Worm (Caenorhabditis elegans): ENCODE data around the gene oig-5.

oig-5 gene

ce11 chrIV:14764719-14765173, 42.3 kb upstream of the oig-5 start:
- TF ChIP-seq nhr-2 (tag; optimal IDR thresholded peaks at IDR 0.05) (no peak), unc-62 (GFP tag; optimal IDR thresholded peaks at IDR 0.05) (no peak), unc-120 (tag; optimal IDR thresholded peaks at IDR 0.05; ENCODE audit: poor library complexity, severe bottlenecking) (no peak), nhr-237 (tag; optimal IDR thresholded peaks at IDR 0.05) (no peak), blmp-1 (tag; optimal IDR thresholded peaks at IDR 0.05) (no peak)

DNA sequence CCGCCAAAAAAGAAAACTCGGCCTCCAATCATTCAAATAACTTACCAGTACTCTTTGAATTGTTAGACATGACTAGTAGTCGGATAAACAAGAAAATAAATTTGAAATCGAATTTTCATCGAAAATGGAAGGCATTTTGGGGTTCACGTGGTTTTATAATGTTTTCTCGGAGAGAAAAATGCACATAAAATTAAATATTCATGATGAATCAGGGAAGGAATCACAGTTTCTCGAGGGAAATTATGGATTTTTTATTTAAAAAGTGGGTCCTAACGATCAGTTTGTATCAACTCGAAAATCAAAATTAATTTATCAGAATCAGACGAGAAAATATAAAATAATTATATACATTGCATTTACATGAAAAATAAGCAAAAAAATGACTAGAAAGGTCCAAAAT, 41.7 kb upstream of the oig-5 start, which contains the start of gene Y57G11C.5:
Y57G11C.5 (minus strand) TSS at position 101 of the 400 bp plus-strand sequence.
- TF ChIP-seq tbx-8 (GFP tag; optimal IDR thresholded peaks at IDR 0.05), result no peak

DNA sequence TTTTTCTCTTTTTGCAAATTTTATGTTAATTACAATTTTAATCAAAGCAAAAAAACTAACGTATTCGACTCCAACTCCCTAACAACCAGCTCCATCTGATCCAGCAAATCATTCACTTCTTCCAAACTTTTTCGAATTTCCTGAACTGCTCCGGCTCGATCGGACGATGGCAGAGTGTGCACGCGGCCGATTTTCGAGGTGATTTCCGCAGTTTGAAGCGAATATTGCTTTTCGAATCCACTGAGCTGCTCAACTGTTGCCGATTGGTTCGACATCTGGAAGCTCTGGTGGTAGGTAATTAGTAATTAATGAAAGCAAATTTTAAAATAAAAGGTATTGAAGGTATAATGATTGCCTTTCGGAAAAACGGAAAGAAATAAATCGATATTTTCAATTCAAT, 40.6 kb upstream of the oig-5 start, which contains the start of gene vti-1:
vti-1 (minus strand) TSS at position 284 of the 400 bp plus-strand sequence.
- no peak for TF ChIP-seq unc-39 (tag; optimal IDR thresholded peaks at IDR 0.05)
- no peak for TF ChIP-seq snpc-4 (tag; optimal IDR thresholded peaks at IDR 0.05)
- TF ChIP-seq lin-13 (tag; optimal IDR thresholded peaks at IDR 0.05), result no peak
- no peak for TF ChIP-seq elt-3 (tag; optimal IDR thresholded peaks at IDR 0.05)
- TF ChIP-seq nhr-237 (tag; optimal IDR thresholded peaks at IDR 0.05), result no peak

ce11 chrIV:14767693-14768251, 39.2 kb upstream of the oig-5 start, which contains the start of the genes mrps-7 and Y57G11C.3:
TSS of gene mrps-7 (minus strand) at chrIV:14767730.
TSS of gene Y57G11C.3 (plus strand) at chrIV:14768201.
- TF ChIP-seq mab-5 (tag; optimal IDR thresholded peaks at IDR 0.05) (peak; percentile 4), nhr-2 (tag; optimal IDR thresholded peaks at IDR 0.05) (peak; percentile 4), tbx-8 (GFP tag; optimal IDR thresholded peaks at IDR 0.05) (no peak), unc-62 (GFP tag; optimal IDR thresholded peaks at IDR 0.05) (peak; percentile 44), sptf-1 (tag; optimal IDR thresholded peaks at IDR 0.05) (peak; percentile 6), sem-2 (GFP tag; optimal IDR thresholded peaks at IDR 0.05) (no peak), lin-13 (tag; optimal IDR thresholded peaks at IDR 0.05) (peak; percentile 92), hlh-1 (tag; optimal IDR thresholded peaks at IDR 0.05) (peak; percentile 41), M03D4.4 (tag; optimal IDR thresholded peaks at IDR 0.05) (peak; percentile 9), mls-2 (tag; optimal IDR thresholded peaks at IDR 0.05) (no peak), elt-3 (tag; optimal IDR thresholded peaks at IDR 0.05) (no peak), drap-1 (GFP tag; optimal IDR thresholded peaks at IDR 0.05) (peak; percentile 23), ceh-39 (tag; optimal IDR thresholded peaks at IDR 0.05) (peak; percentile 86), mep-1 (tag; optimal IDR thresholded peaks at IDR 0.05) (peak; percentile 95), lsy-2 (tag; optimal IDR thresholded peaks at IDR 0.05) (peak; percentile 81), cnd-1 (tag; optimal IDR thresholded peaks at IDR 0.05) (peak; percentile 48), ces-1 (GFP tag; optimal IDR thresholded peaks at IDR 0.05) (peak; percentile 75), nhr-237 (tag; optimal IDR thresholded peaks at IDR 0.05) (peak; percentile 92), nhr-76 (tag; optimal IDR thresholded peaks at IDR 0.05) (no peak), pha-4 (tag; optimal IDR thresholded peaks at IDR 0.05) (peak; percentile 94)

ce11 chrIV:14769218-14769835, 37.7 kb upstream of the oig-5 start, which contains the start of gene Y57G11C.43:
TSS of gene Y57G11C.43 (plus strand) at chrIV:14769441.
- TF ChIP-seq nhr-2 (tag; optimal IDR thresholded peaks at IDR 0.05), result no peak
- no peak for TF ChIP-seq lsy-2 (tag; optimal IDR thresholded peaks at IDR 0.05)
- TF ChIP-seq lin-32 (GFP tag; optimal IDR thresholded peaks at IDR 0.05), result no peak
- no peak for TF ChIP-seq nhr-12 (tag; optimal IDR thresholded peaks at IDR 0.05)
- no peak for TF ChIP-seq ceh-83 (GFP tag; optimal IDR thresholded peaks at IDR 0.05)
- no peak for TF ChIP-seq mep-1 (tag; optimal IDR thresholded peaks at IDR 0.05)
- no peak for TF ChIP-seq mls-2 (tag; optimal IDR thresholded peaks at IDR 0.05)
- no peak for TF ChIP-seq nhr-237 (tag; optimal IDR thresholded peaks at IDR 0.05)
- TF ChIP-seq ham-2 (GFP tag; optimal IDR thresholded peaks at IDR 0.05), result no peak
- no peak for TF ChIP-seq drap-1 (GFP tag; optimal IDR thresholded peaks at IDR 0.05)
- no peak for TF ChIP-seq hlh-1 (tag; optimal IDR thresholded peaks at IDR 0.05)
- no peak for TF ChIP-seq sem-2 (GFP tag; optimal IDR thresholded peaks at IDR 0.05)
- TF ChIP-seq nhr-28 (tag; optimal IDR thresholded peaks at IDR 0.05), result no peak
- TF ChIP-seq pha-4 (tag; optimal IDR thresholded peaks at IDR 0.05), result no peak
- TF ChIP-seq mab-5 (tag; optimal IDR thresholded peaks at IDR 0.05), result no peak
- TF ChIP-seq ces-1 (GFP tag; optimal IDR thresholded peaks at IDR 0.05), result no peak

All from whole organism, mixed stage, embryonic.